In genomic region chr2L:4464946-4465345, dm6 we compare ENCODE assay signal across 4 fruit fly cellular contexts.
TF ChIP-seq lines count a peak whose summit lies in the region.

TSS of gene FIG4 (plus strand) at chr2L:4465174.

- no peak for TF ChIP-seq CTCF in whole organism, embryonic (GFP tag; optimal IDR thresholded peaks at IDR 0.05; lab: Kevin White, UChicago)

TF ChIP-seq in whole organism, adult, 20 proteins besides CTCF, POLR2A, EP300 and RAD21:
- TF ChIP-seq CG1620 (GFP tag; optimal IDR thresholded peaks at IDR 0.05; lab: Kevin White, UChicago), result no peak
- TF ChIP-seq CG5204 (GFP tag; optimal IDR thresholded peaks at IDR 0.05; lab: Kevin White, UChicago), result no peak
- TF ChIP-seq CG33017 (tag; optimal IDR thresholded peaks at IDR 0.05; lab: Kevin White, UChicago), result no peak
- TF ChIP-seq bab1 (GFP tag; optimal IDR thresholded peaks at IDR 0.05; lab: Kevin White, UChicago), result peak; percentile 59
- TF ChIP-seq Clk (GFP tag; optimal IDR thresholded peaks at IDR 0.05; lab: Kevin White, UChicago), result no peak
- no peak for TF ChIP-seq CG14711 (tag; optimal IDR thresholded peaks at IDR 0.05; lab: Kevin White, UChicago)
- TF ChIP-seq cnc (optimal IDR thresholded peaks at IDR 0.05; lab: Kevin White, UChicago), result no peak
- no peak for TF ChIP-seq toe (GFP tag; optimal IDR thresholded peaks at IDR 0.05; lab: Kevin White, UChicago)
TF ChIP-seq in whole organism, adult: peak in this region for 1.

TF ChIP-seq in whole organism, embryonic, 481 proteins besides CTCF, POLR2A, EP300 and RAD21 (continues in another document):
- no peak for TF ChIP-seq NFAT (GFP tag; IDR thresholded peaks at IDR 0.05; lab: Robert Waterston, UW)
- TF ChIP-seq pnt (GFP tag; optimal IDR thresholded peaks at IDR 0.05; lab: Kevin White, UChicago), result no peak
- TF ChIP-seq row (GFP tag; IDR thresholded peaks at IDR 0.05; lab: Robert Waterston, UW), result peak; percentile 76
- TF ChIP-seq Med (GFP tag; lab: Kevin White, UChicago), result peak; percentile 45
- TF ChIP-seq gcm (GFP tag; optimal IDR thresholded peaks at IDR 0.05; lab: Kevin White, UChicago), result peak; percentile 14
- TF ChIP-seq CG2116 (GFP tag; optimal IDR thresholded peaks at IDR 0.05; lab: Kevin White, UChicago), result peak; percentile 13
- no peak for TF ChIP-seq Spps (tag; optimal IDR thresholded peaks at IDR 0.05; lab: Kevin White, UChicago)
- no peak for TF ChIP-seq ara (GFP tag; IDR thresholded peaks at IDR 0.05; lab: Robert Waterston, UW)
- TF ChIP-seq CG2875 (GFP tag; optimal IDR thresholded peaks at IDR 0.05; lab: Kevin White, UChicago), result no peak
- no peak for TF ChIP-seq CG8281 (tag; optimal IDR thresholded peaks at IDR 0.05; lab: Kevin White, UChicago)
- peak; percentile 90 for TF ChIP-seq Sry-β (GFP tag; optimal IDR thresholded peaks at IDR 0.05; lab: Kevin White, UChicago)
- peak; percentile 35 for TF ChIP-seq CG10267 (tag; optimal IDR thresholded peaks at IDR 0.05; lab: Kevin White, UChicago)
- peak; percentile 80 to 94 for TF ChIP-seq crp (GFP tag; optimal IDR thresholded peaks at IDR 0.05; lab: Kevin White, UChicago)
- no peak for TF ChIP-seq CG16863 (GFP tag; optimal IDR thresholded peaks at IDR 0.05; lab: Kevin White, UChicago)
- TF ChIP-seq hbn (GFP tag; IDR thresholded peaks at IDR 0.05; lab: Robert Waterston, UW; ENCODE audit: partially characterized antibody), result peak; percentile 83
- peak; percentile 60; the same call in 2 of the 3 replicates for TF ChIP-seq HLH4C (GFP tag; IDR thresholded peaks at IDR 0.05; lab: Robert Waterston, UW; ENCODE audit: partially characterized antibody)
- TF ChIP-seq E2f1 (GFP tag; IDR thresholded peaks at IDR 0.05; lab: Robert Waterston, UW), result no peak
- TF ChIP-seq CG18476 (GFP tag; optimal IDR thresholded peaks at IDR 0.05; lab: Kevin White, UChicago), result no peak
- no peak for TF ChIP-seq HHEX (GFP tag; optimal IDR thresholded peaks at IDR 0.05; lab: Kevin White, UChicago)
- TF ChIP-seq stwl (tag; optimal IDR thresholded peaks at IDR 0.05; lab: Kevin White, UChicago), result no peak
- TF ChIP-seq shn (GFP tag; optimal IDR thresholded peaks at IDR 0.05; lab: Kevin White, UChicago), result no peak
- peak; percentile 91 for TF ChIP-seq Doc3 (GFP tag; IDR thresholded peaks at IDR 0.05; lab: Robert Waterston, UW; ENCODE audit: partially characterized antibody)
- TF ChIP-seq Deaf1 (tag; optimal IDR thresholded peaks at IDR 0.05; lab: Kevin White, UChicago), result no peak
- TF ChIP-seq amos (GFP tag; IDR thresholded peaks at IDR 0.05; lab: Robert Waterston, UW; ENCODE audit: partially characterized antibody), result peak; percentile 57
- no peak for TF ChIP-seq luna (GFP tag; optimal IDR thresholded peaks at IDR 0.05; lab: Kevin White, UChicago)
- TF ChIP-seq otp (GFP tag; IDR thresholded peaks at IDR 0.05; lab: Robert Waterston, UW), result no peak
- TF ChIP-seq dm (GFP tag; optimal IDR thresholded peaks at IDR 0.05; lab: Kevin White, UChicago), result no peak
- TF ChIP-seq slou (GFP tag; optimal IDR thresholded peaks at IDR 0.05; lab: Kevin White, UChicago), result no peak

TF ChIP-seq in whole organism, prepupa, 60 proteins besides CTCF, POLR2A, EP300 and RAD21:
- TF ChIP-seq esn (GFP tag; optimal IDR thresholded peaks at IDR 0.05; lab: Kevin White, UChicago) (peak; percentile 16), Blimp-1 (GFP tag; optimal IDR thresholded peaks at IDR 0.05; lab: Kevin White, UChicago) (no peak), Sox102F (GFP tag; optimal IDR thresholded peaks at IDR 0.05; lab: Kevin White, UChicago) (peak; percentile 36)

TF ChIP-seq in whole organism, wandering third instar larva, 38 proteins besides CTCF, POLR2A, EP300 and RAD21:
- TF ChIP-seq N (GFP tag; optimal IDR thresholded peaks at IDR 0.05; lab: Kevin White, UChicago), result no peak
- no peak for TF ChIP-seq CrebA (GFP tag; optimal IDR thresholded peaks at IDR 0.05; lab: Kevin White, UChicago; ENCODE audit: borderline replicate concordance)
- TF ChIP-seq Myc (optimal IDR thresholded peaks at IDR 0.05; lab: Kevin White, UChicago), result peak; percentile 18
- no peak for TF ChIP-seq psq (GFP tag; optimal IDR thresholded peaks at IDR 0.05; lab: Kevin White, UChicago)
- TF ChIP-seq woc (GFP tag; optimal IDR thresholded peaks at IDR 0.05; lab: Kevin White, UChicago), result peak; percentile 74
- no peak for TF ChIP-seq lola (GFP tag; optimal IDR thresholded peaks at IDR 0.05; lab: Kevin White, UChicago)
- no peak for TF ChIP-seq sage (GFP tag; optimal IDR thresholded peaks at IDR 0.05; lab: Kevin White, UChicago)
- TF ChIP-seq Abd-B (GFP tag; optimal IDR thresholded peaks at IDR 0.05; lab: Kevin White, UChicago), result no peak
- no peak for TF ChIP-seq dsf (GFP tag; optimal IDR thresholded peaks at IDR 0.05; lab: Kevin White, UChicago; ENCODE audit: borderline replicate concordance)
- TF ChIP-seq dmrt93B (GFP tag; optimal IDR thresholded peaks at IDR 0.05; lab: Kevin White, UChicago), result no peak
